Worm (Caenorhabditis elegans) whole organism, L2 larva: Measurements from ENCODE around the gene F21G4.5.

Experiments used
- C34F6.9 ChIP-seq: fragments of 150-350 bp; optimal IDR thresholded peaks from 2 replicates; lab custom pipeline; 2014; ENCODE audit warnings: missing biosample characterization, missing genetic modification characterization
- F13H6.1 ChIP-seq: sonication (generic microtip); optimal IDR thresholded peaks from 2 replicates; lab custom pipeline; 2016; ENCODE audit warnings: missing genetic modification characterization, missing compliant biosample characterization
- R02D3.7 ChIP-seq: fragments of 150-350 bp; optimal IDR thresholded peaks from 2 replicates; lab custom pipeline; 2014; ENCODE audit warnings: missing biosample characterization, missing genetic modification characterization
- ZK546.5 ChIP-seq: sonication (generic microtip); optimal IDR thresholded peaks from 2 replicates; lab custom pipeline; 2017; ENCODE audit warnings: missing biosample characterization, missing genetic modification characterization
- alr-1 ChIP-seq: fragments of 150-350 bp; optimal IDR thresholded peaks from 2 replicates; lab custom pipeline; 2014; ENCODE audit warnings: missing biosample characterization, missing genetic modification characterization
- aly-2 ChIP-seq: fragments of 150-350 bp; optimal IDR thresholded peaks from 2 replicates; lab custom pipeline; 2014; ENCODE audit warnings: missing biosample characterization, missing genetic modification characterization
- blmp-1 ChIP-seq: sonication (generic microtip); optimal IDR thresholded peaks from 2 replicates; lab custom pipeline; 2017; ENCODE audit warnings: missing genetic modification characterization, mild to moderate bottlenecking, missing compliant biosample characterization, antibody characterized with exemption, moderate library complexity; ENCODE audit not compliant: insufficient read depth
- ceh-16 ChIP-seq: fragments of 150-350 bp; optimal IDR thresholded peaks from 2 replicates; lab custom pipeline; 2014; ENCODE audit warnings: missing biosample characterization, missing genetic modification characterization
- ceh-82 ChIP-seq: fragments of 150-350 bp; optimal IDR thresholded peaks from 2 replicates; lab custom pipeline; 2014; ENCODE audit warnings: missing biosample characterization, missing genetic modification characterization
- crh-2 ChIP-seq: sonication (generic microtip); optimal IDR thresholded peaks from 2 replicates; lab custom pipeline; 2017; ENCODE audit warnings: missing biosample characterization, missing genetic modification characterization
- dmd-4 ChIP-seq: sonication (generic microtip); optimal IDR thresholded peaks from 2 replicates; lab custom pipeline; 2017; ENCODE audit warnings: missing biosample characterization, missing genetic modification characterization
- egl-27 ChIP-seq: sonication (generic microtip); optimal IDR thresholded peaks from 3 replicates; lab custom pipeline; 2017; ENCODE audit warnings: missing biosample characterization, missing genetic modification reagents, missing genetic modification characterization
- elt-1 ChIP-seq: fragments of 150-350 bp; optimal IDR thresholded peaks from 2 replicates; lab custom pipeline; 2014; ENCODE audit warnings: missing biosample characterization, missing genetic modification characterization
- fos-1 ChIP-seq: fragments of 150-350 bp; optimal IDR thresholded peaks from 2 replicates; lab custom pipeline; 2014; ENCODE audit warnings: missing biosample characterization, missing genetic modification characterization
- gmeb-1 ChIP-seq: fragments of 150-350 bp; optimal IDR thresholded peaks from 2 replicates; lab custom pipeline; 2014; ENCODE audit warnings: missing biosample characterization, missing genetic modification characterization
- lin-11 ChIP-seq: fragments of 150-350 bp; sonication (generic microtip); optimal IDR thresholded peaks from 2 replicates; lab custom pipeline; 2014; ENCODE audit warnings: missing biosample characterization, missing genetic modification characterization, inconsistent platforms, mixed read lengths
- lin-13 ChIP-seq: fragments of 150-350 bp; optimal IDR thresholded peaks from 2 replicates; lab custom pipeline; 2014; ENCODE audit warnings: missing biosample characterization, missing genetic modification reagents, missing genetic modification characterization
- lin-39 ChIP-seq: fragments of 150-350 bp; optimal IDR thresholded peaks from 2 replicates; lab custom pipeline; 2014; ENCODE audit warnings: missing biosample characterization, missing genetic modification reagents, missing genetic modification characterization
- lsy-2 ChIP-seq, 2 experiments: fragments of 150-350 bp in 1 of 2; sonication (generic microtip) in 1 of 2; optimal IDR thresholded peaks; 2 replicates each; lab custom pipeline; 2014 to 2017; ENCODE audit warnings: missing biosample characterization in 2 of 2, missing genetic modification characterization in 2 of 2
- mab-5 ChIP-seq: fragments of 150-350 bp; optimal IDR thresholded peaks from 2 replicates; lab custom pipeline; 2014; ENCODE audit warnings: missing biosample characterization, missing genetic modification characterization
- mbf-1 ChIP-seq: sonication (generic microtip); optimal IDR thresholded peaks from 2 replicates; lab custom pipeline; 2017; ENCODE audit warnings: missing biosample characterization, missing genetic modification characterization
- mdl-1 ChIP-seq, 2 experiments: fragments of 150-350 bp in 1 of 2; sonication (generic microtip) in 1 of 2; optimal IDR thresholded peaks; 2 replicates each; lab custom pipeline; 2017; ENCODE audit warnings: missing biosample characterization in 2 of 2, missing genetic modification characterization in 2 of 2
- nhr-10 ChIP-seq: sonication (generic microtip); optimal IDR thresholded peaks from 2 replicates; lab custom pipeline; 2017; ENCODE audit warnings: missing biosample characterization, missing genetic modification characterization
- nhr-11 ChIP-seq: fragments of 150-350 bp; optimal IDR thresholded peaks from 2 replicates; lab custom pipeline; 2014; ENCODE audit warnings: missing biosample characterization, missing genetic modification characterization
- nhr-12 ChIP-seq: fragments of 150-350 bp; optimal IDR thresholded peaks from 2 replicates; lab custom pipeline; 2014; ENCODE audit warnings: missing biosample characterization, missing genetic modification characterization
- nhr-129 ChIP-seq: fragments of 150-350 bp; optimal IDR thresholded peaks from 2 replicates; lab custom pipeline; 2014; ENCODE audit warnings: missing biosample characterization, missing genetic modification characterization
- nhr-21 ChIP-seq: fragments of 150-350 bp; optimal IDR thresholded peaks from 2 replicates; lab custom pipeline; 2014; ENCODE audit warnings: missing biosample characterization, missing genetic modification characterization
- nhr-23 ChIP-seq: fragments of 150-350 bp; optimal IDR thresholded peaks from 2 replicates; lab custom pipeline; 2014; ENCODE audit warnings: missing biosample characterization, missing genetic modification reagents, missing genetic modification characterization
- nhr-237 ChIP-seq: fragments of 150-350 bp; optimal IDR thresholded peaks from 2 replicates; lab custom pipeline; 2014; ENCODE audit warnings: missing biosample characterization, missing genetic modification characterization
- nhr-25 ChIP-seq: fragments of 150-350 bp; sonication (generic microtip); optimal IDR thresholded peaks from 3 replicates; lab custom pipeline; 2014; ENCODE audit warnings: missing biosample characterization, missing genetic modification characterization
- nhr-6 ChIP-seq: fragments of 150-350 bp; optimal IDR thresholded peaks from 2 replicates; lab custom pipeline; 2014; ENCODE audit warnings: missing biosample characterization, missing genetic modification characterization
- nhr-77 ChIP-seq: fragments of 150-350 bp; optimal IDR thresholded peaks from 2 replicates; lab custom pipeline; 2014; ENCODE audit warnings: missing biosample characterization, missing genetic modification characterization
- peb-1 ChIP-seq: fragments of 150-350 bp; optimal IDR thresholded peaks from 2 replicates; lab custom pipeline; 2014; ENCODE audit warnings: missing biosample characterization, missing genetic modification characterization
- sem-4 ChIP-seq: fragments of 150-350 bp; optimal IDR thresholded peaks from 2 replicates; lab custom pipeline; 2014; ENCODE audit warnings: missing biosample characterization, missing genetic modification reagents, missing genetic modification characterization
- sma-3 ChIP-seq: sonication (generic microtip); optimal IDR thresholded peaks from 2 replicates; lab custom pipeline; 2016; ENCODE audit warnings: missing genetic modification reagents, missing genetic modification characterization, missing compliant biosample characterization
- sma-9 ChIP-seq, 2 experiments: fragments of 150-350 bp in 1 of 2; sonication (generic microtip) in 1 of 2; optimal IDR thresholded peaks; 2 replicates each; lab custom pipeline; 2014 to 2016; ENCODE audit warnings: missing genetic modification characterization in 2 of 2, mild to moderate bottlenecking in 1 of 2, missing biosample characterization in 1 of 2, missing compliant biosample characterization in 1 of 2, missing genetic modification reagents in 1 of 2, moderate library complexity in 1 of 2
- snpc-4 ChIP-seq: fragments of 150-350 bp; optimal IDR thresholded peaks from 2 replicates; lab custom pipeline; 2014; ENCODE audit warnings: missing biosample characterization, missing genetic modification characterization
- unc-39 ChIP-seq: fragments of 150-350 bp; optimal IDR thresholded peaks from 2 replicates; lab custom pipeline; 2014; ENCODE audit warnings: missing biosample characterization, missing genetic modification characterization
- unc-55 ChIP-seq: fragments of 150-350 bp; sonication (generic microtip); optimal IDR thresholded peaks from 3 replicates; lab custom pipeline; 2014; ENCODE audit warnings: missing biosample characterization, missing genetic modification reagents, missing genetic modification characterization
- zag-1 ChIP-seq: fragments of 150-350 bp; optimal IDR thresholded peaks from 2 replicates; lab custom pipeline; 2014; ENCODE audit warnings: missing biosample characterization, missing genetic modification characterization
- ztf-11 ChIP-seq: sonication (generic microtip); optimal IDR thresholded peaks from 2 replicates; lab custom pipeline; 2017; ENCODE audit warnings: missing biosample characterization, missing genetic modification characterization
- ztf-4 ChIP-seq: fragments of 150-350 bp; optimal IDR thresholded peaks from 2 replicates; lab custom pipeline; 2014; ENCODE audit warnings: missing biosample characterization, missing genetic modification characterization

F21G4.5 gene

DNA sequence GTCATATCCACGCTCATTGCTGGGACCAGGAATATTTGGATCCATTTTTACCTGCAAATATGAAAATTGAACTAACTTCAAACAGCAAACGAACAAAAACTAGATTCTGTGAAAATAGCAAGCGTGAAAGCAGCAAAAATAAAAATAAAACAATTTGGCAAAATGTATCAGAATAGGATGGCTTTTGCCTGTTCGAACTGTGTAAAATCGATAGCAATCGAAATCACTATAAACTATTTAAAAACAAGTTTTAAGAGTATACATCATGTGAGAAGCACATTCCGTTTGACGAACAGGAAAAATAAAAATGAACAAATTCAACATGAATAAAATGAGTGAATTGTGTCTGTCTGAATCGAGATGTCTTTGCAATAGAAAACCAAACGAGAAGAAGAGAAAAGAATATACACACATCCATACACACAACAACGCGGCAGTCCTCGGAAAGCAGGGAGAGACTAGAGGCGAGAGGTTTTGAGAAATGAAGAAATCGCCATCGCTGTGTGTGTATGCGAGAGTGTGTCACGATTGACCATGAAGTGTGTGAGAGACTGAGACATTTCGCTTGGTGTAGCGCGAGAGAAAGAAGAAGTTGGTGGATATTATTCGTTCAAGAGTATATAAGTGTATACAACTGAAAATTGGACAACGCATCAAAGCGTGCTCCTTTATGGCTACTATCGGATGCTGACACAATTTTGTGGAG, 6.4 kb upstream of the F21G4.5 start, which contains the start of gene phf-34:
Gene phf-34, minus strand, starts transcription at position 51 of the 706 bp plus-strand sequence.
- peak; percentile 65 for TF ChIP-seq C34F6.9 (tag; lab: Kevin White, UChicago)
- peak in 1 of 2 experiments; percentile 17 for TF ChIP-seq mdl-1 (tag; optimal IDR thresholded peaks at IDR 0.05; lab: Kevin White, UChicago)
- TF ChIP-seq unc-39 (tag; lab: Kevin White, UChicago), result no peak
- TF ChIP-seq blmp-1 (tag; lab: Kevin White, UChicago), result no peak
- peak; percentile 71 for TF ChIP-seq F13H6.1
- TF ChIP-seq lin-39, result no peak
- TF ChIP-seq ztf-4 (tag; lab: Kevin White, UChicago), result no peak
- no peak for TF ChIP-seq ZK546.5 (tag; lab: Kevin White, UChicago)
- peak in 1 of 2 experiments; percentile 58 for TF ChIP-seq lsy-2 (tag; optimal IDR thresholded peaks at IDR 0.05; lab: Kevin White, UChicago)
- no peak for TF ChIP-seq dmd-4 (tag; lab: Kevin White, UChicago)
- peak; percentile 84 for TF ChIP-seq nhr-129
- peak; percentile 33 for TF ChIP-seq fos-1 (tag; lab: Kevin White, UChicago)
- TF ChIP-seq unc-55 (GFP tag; lab: Kevin White, UChicago), result peak; percentile 76
- peak; percentile 66 for TF ChIP-seq zag-1 (tag; lab: Kevin White, UChicago)
- peak; percentile 67 for TF ChIP-seq crh-2 (tag; lab: Kevin White, UChicago)
- TF ChIP-seq nhr-12, result no peak
- no peak for TF ChIP-seq ceh-16 (tag; lab: Kevin White, UChicago)
- TF ChIP-seq egl-27 (tag; lab: Kevin White, UChicago), result no peak
- TF ChIP-seq R02D3.7 (tag; lab: Kevin White, UChicago), result no peak
- no peak for TF ChIP-seq ceh-82 (tag; lab: Kevin White, UChicago)
- TF ChIP-seq snpc-4 (tag; lab: Kevin White, UChicago), result no peak
- no peak for TF ChIP-seq peb-1
- TF ChIP-seq sma-9 (GFP tag; optimal IDR thresholded peaks at IDR 0.05; lab: Kevin White, UChicago), result peak; percentile 35
- TF ChIP-seq sma-9 (tag; optimal IDR thresholded peaks at IDR 0.05; lab: Kevin White, UChicago), result no peak
- TF ChIP-seq nhr-21 (tag; lab: Kevin White, UChicago), result peak; percentile 17
- peak; percentile 49 for TF ChIP-seq nhr-25 (tag; lab: Kevin White, UChicago)
- no peak for TF ChIP-seq nhr-11 (tag; lab: Kevin White, UChicago)
- peak; percentile 9 for TF ChIP-seq lin-11
- peak; percentile 12 for TF ChIP-seq mab-5 (tag; lab: Kevin White, UChicago)
- TF ChIP-seq lin-13, result peak; percentile 37

DNA sequence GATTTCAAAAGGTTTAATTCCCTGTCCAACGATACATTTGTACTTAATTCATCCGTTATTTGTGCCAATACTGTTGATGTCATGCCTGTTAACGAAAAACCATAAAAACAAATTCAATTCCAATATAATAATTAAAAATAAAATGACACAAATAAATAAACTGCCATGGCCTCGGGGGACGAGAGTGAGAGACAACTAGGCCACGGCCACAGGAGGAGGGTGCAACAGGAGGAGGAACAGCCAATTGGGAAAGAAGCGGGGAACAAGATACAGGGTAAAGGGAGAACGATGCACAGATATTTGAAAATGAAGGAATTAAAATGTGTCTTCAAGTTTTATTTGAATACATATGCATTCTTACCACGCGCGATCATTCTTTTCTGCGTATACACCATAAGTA, 11.4 kb downstream of the F21G4.5 start, which contains the start of gene F21G4.6:
Gene F21G4.6, minus strand, starts transcription at position 87 of the 400 bp plus-strand sequence.
- TF ChIP-seq ceh-16 (tag; lab: Kevin White, UChicago) (no peak), ztf-4 (tag; lab: Kevin White, UChicago) (no peak), dmd-4 (tag; lab: Kevin White, UChicago) (no peak), peb-1 (no peak), mdl-1 (tag; optimal IDR thresholded peaks at IDR 0.05; lab: Kevin White, UChicago) (no peak), lsy-2 (tag; optimal IDR thresholded peaks at IDR 0.05; lab: Kevin White, UChicago) (no peak), nhr-237 (tag; lab: Kevin White, UChicago) (no peak), lin-13 (no peak), mbf-1 (tag; lab: Kevin White, UChicago) (no peak), ZK546.5 (tag; lab: Kevin White, UChicago) (no peak), unc-55 (GFP tag; lab: Kevin White, UChicago) (no peak), nhr-10 (no peak), nhr-129 (no peak), fos-1 (tag; lab: Kevin White, UChicago) (no peak), nhr-11 (tag; lab: Kevin White, UChicago) (no peak), elt-1 (tag; lab: Kevin White, UChicago) (no peak), lin-11 (no peak), gmeb-1 (tag; lab: Kevin White, UChicago) (no peak), nhr-12 (no peak), R02D3.7 (tag; lab: Kevin White, UChicago) (no peak)
- TF ChIP-seq, all 48 proteins: peak for 0

DNA sequence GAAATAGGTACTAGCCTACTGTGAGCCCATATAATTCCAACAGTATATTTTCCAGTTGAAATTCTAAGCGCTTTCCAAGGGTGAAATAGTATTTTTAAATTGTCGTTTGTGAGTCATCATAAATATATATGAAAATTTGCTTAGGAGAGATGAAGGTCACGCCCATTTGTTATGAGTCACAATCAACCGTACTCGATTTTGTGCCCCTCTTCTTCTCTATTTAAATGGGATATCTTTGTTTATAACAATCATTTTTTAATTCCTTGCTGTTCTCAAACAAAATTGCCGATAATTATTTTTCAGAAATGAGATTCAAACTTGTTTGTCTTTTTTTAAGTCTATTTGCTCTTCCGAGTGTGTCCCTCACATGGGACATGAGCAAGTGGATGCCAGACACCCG, 13.1 kb downstream of the F21G4.5 start, which contains the start of gene folr-1:
Gene folr-1, plus strand, starts transcription at position 301 of the 400 bp plus-strand sequence.
- TF ChIP-seq nhr-23, result no peak
- no peak for TF ChIP-seq aly-2 (tag; lab: Kevin White, UChicago)
- no peak for TF ChIP-seq mab-5 (tag; lab: Kevin White, UChicago)
- TF ChIP-seq alr-1, result no peak
- TF ChIP-seq dmd-4 (tag; lab: Kevin White, UChicago), result no peak
- no peak for TF ChIP-seq mbf-1 (tag; lab: Kevin White, UChicago)
- TF ChIP-seq nhr-10, result no peak
- TF ChIP-seq elt-1 (tag; lab: Kevin White, UChicago), result no peak
- TF ChIP-seq snpc-4 (tag; lab: Kevin White, UChicago), result no peak
- no peak for TF ChIP-seq sma-3 (GFP tag; lab: Kevin White, UChicago)
- TF ChIP-seq ztf-11 (tag; lab: Kevin White, UChicago), result no peak
- no peak for TF ChIP-seq sem-4
- no peak for TF ChIP-seq zag-1 (tag; lab: Kevin White, UChicago)
- TF ChIP-seq nhr-77 (tag; lab: Kevin White, UChicago), result no peak
- no peak for TF ChIP-seq peb-1
- TF ChIP-seq nhr-6 (tag; lab: Kevin White, UChicago), result no peak
- TF ChIP-seq unc-55 (GFP tag; lab: Kevin White, UChicago), result no peak
